Worm (Caenorhabditis elegans): ENCODE measurements around the gene F54C9.9.

The F54C9.9 gene

ce11 chrII:8607662-8608061, 29.8 kb downstream of the F54C9.9 start, which contains the start of gene F28C6.10:
Gene F28C6.10, plus strand, starts transcription at chrII:8607962.
- TF ChIP-seq swsn-7 (tag; optimal IDR thresholded peaks at IDR 0.05) (no peak), ceh-8 (GFP tag; optimal IDR thresholded peaks at IDR 0.05) (no peak)

ce11 chrII:8610085-8610484, 32.2 kb downstream of the F54C9.9 start, which contains the start of gene F28C6.9:
Gene F28C6.9, minus strand, starts transcription at chrII:8610185.
- TF ChIP-seq hpl-2 (GFP tag; optimal IDR thresholded peaks at IDR 0.05) (no peak), zip-4 (GFP tag; optimal IDR thresholded peaks at IDR 0.05) (no peak), nhr-11 (tag; optimal IDR thresholded peaks at IDR 0.05) (no peak), tbx-2 (tag; optimal IDR thresholded peaks at IDR 0.05) (no peak), Y116A8C.19 (tag; optimal IDR thresholded peaks at IDR 0.05; ENCODE audit: borderline replicate concordance) (no peak), nhr-84 (tag; optimal IDR thresholded peaks at IDR 0.05) (no peak), skn-1 (tag; optimal IDR thresholded peaks at IDR 0.05) (no peak), xbp-1 (tag; optimal IDR thresholded peaks at IDR 0.05) (no peak), irx-1 (tag; optimal IDR thresholded peaks at IDR 0.05) (no peak), nhr-12 (tag; optimal IDR thresholded peaks at IDR 0.05) (no peak)

ce11 chrII:8610585-8610984, 32.7 kb downstream of the F54C9.9 start:
- TF ChIP-seq ama-1 (optimal IDR thresholded peaks at IDR 0.05) (no peak), ceh-88 (GFP tag; IDR thresholded peaks at IDR 0.05) (no peak), mep-1 (tag; optimal IDR thresholded peaks at IDR 0.05) (no peak), efl-1 (optimal IDR thresholded peaks at IDR 0.05) (no peak), efl-1 (GFP tag; optimal IDR thresholded peaks at IDR 0.05 in 1 of 2) (no peak), lin-39 (tag; optimal IDR thresholded peaks at IDR 0.05) (no peak), unc-86 (tag; optimal IDR thresholded peaks at IDR 0.05) (no peak), hpl-2 (GFP tag; optimal IDR thresholded peaks at IDR 0.05) (no peak), hlh-4 (tag; optimal IDR thresholded peaks at IDR 0.05) (peak; percentile 93), sup-37 (GFP tag; optimal IDR thresholded peaks at IDR 0.05) (no peak), nhr-71 (tag; optimal IDR thresholded peaks at IDR 0.05) (peak; percentile 15), unc-98 (GFP tag; IDR thresholded peaks at IDR 0.05) (no peak), nhr-76 (tag; optimal IDR thresholded peaks at IDR 0.05) (no peak), nhr-47 (tag; optimal IDR thresholded peaks at IDR 0.05) (peak; percentile 15), mab-9 (GFP tag; IDR thresholded peaks at IDR 0.05) (no peak), hlh-17 (GFP tag; optimal IDR thresholded peaks at IDR 0.05; ENCODE audit: borderline replicate concordance) (no peak)

DNA sequence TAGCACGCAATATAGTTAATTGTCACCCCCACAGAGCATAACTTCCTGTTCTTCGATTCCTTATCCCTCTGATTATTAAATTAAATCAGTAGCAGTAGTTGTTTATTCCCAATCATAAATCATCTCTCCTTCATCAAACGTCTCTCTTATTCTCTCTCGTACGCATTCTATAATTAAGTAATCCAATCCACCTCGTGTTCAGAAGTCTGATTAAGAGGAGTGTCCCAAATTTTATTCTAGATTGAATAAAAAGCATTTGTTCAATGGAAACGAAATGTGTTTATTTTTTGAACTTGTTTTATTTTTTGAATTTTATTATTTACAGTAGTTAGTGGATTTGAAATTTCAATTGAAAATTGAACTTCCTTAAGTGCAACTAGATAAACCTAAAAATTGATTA, 33.5 kb downstream of the F54C9.9 start:
- TF ChIP-seq nhr-19 (GFP tag; conservative IDR thresholded peaks at IDR 0.05) (no peak), aly-2 (tag; optimal IDR thresholded peaks at IDR 0.05) (no peak), nhr-47 (tag; optimal IDR thresholded peaks at IDR 0.05) (peak; percentile 0), fkh-8 (tag; optimal IDR thresholded peaks at IDR 0.05) (peak; percentile 23), ceh-8 (GFP tag; optimal IDR thresholded peaks at IDR 0.05) (peak; percentile 75), nhr-71 (tag; optimal IDR thresholded peaks at IDR 0.05) (peak; percentile 9), C16A3.4 (tag; optimal IDR thresholded peaks at IDR 0.05) (no peak), nhr-20 (tag; optimal IDR thresholded peaks at IDR 0.05) (no peak), ztf-4 (tag; optimal IDR thresholded peaks at IDR 0.05) (no peak)

- TF ChIP-seq blmp-1 (tag; optimal IDR thresholded peaks at IDR 0.05) (no peak), xbp-1 (tag; optimal IDR thresholded peaks at IDR 0.05) (no peak), pax-3 (tag; optimal IDR thresholded peaks at IDR 0.05) (no peak), lin-13 (GFP tag; optimal IDR thresholded peaks at IDR 0.05) (no peak), efl-1 (optimal IDR thresholded peaks at IDR 0.05) (no peak), efl-1 (GFP tag; optimal IDR thresholded peaks at IDR 0.05 in 1 of 2) (no peak), lin-35 (GFP tag; optimal IDR thresholded peaks at IDR 0.05) (no peak), fkh-8 (tag; optimal IDR thresholded peaks at IDR 0.05) (no peak), nhr-20 (tag; optimal IDR thresholded peaks at IDR 0.05) (no peak), isw-1 (GFP tag; IDR thresholded peaks at IDR 0.05) (no peak), efl-3 (GFP tag; optimal IDR thresholded peaks at IDR 0.05) (no peak), lin-39 (tag; optimal IDR thresholded peaks at IDR 0.05) (no peak), ceh-90 (tag; optimal IDR thresholded peaks at IDR 0.05) (no peak), fos-1 (tag; optimal IDR thresholded peaks at IDR 0.05) (no peak), grh-1 (GFP tag; IDR thresholded peaks at IDR 0.05) (no peak), C34B4.2 (tag; optimal IDR thresholded peaks at IDR 0.05) (no peak), nhr-90 (tag; optimal IDR thresholded peaks at IDR 0.05; ENCODE audit: poor library complexity) (no peak), zag-1 (tag; optimal IDR thresholded peaks at IDR 0.05) (no peak), vab-15 (tag; optimal IDR thresholded peaks at IDR 0.05) (no peak)
Measured at ce11 chrII:8612470-8612869, 34.6 kb downstream of the F54C9.9 start, which contains the start of gene T22C8.1. Gene T22C8.1, plus strand, starts transcription at chrII:8612770.

Measured in whole organism, L1 larva.